Fruit fly (Drosophila melanogaster): Measurements from ENCODE around the gene Psn.

The Psn gene

dm6 chr3L:20467433-20467832 is 35.2 kb downstream of the Psn start:
- no peak for TF ChIP-seq noc (tag; optimal IDR thresholded peaks at IDR 0.05)

- TF ChIP-seq noc (tag; optimal IDR thresholded peaks at IDR 0.05): no peak
Observed at dm6 chr3L:20470991-20471498, 38.8 kb downstream of the Psn start.

- peak; percentile 75 for TF ChIP-seq noc (tag; optimal IDR thresholded peaks at IDR 0.05)
Observed at dm6 chr3L:20471499-20472313, 39.4 kb downstream of the Psn start.

- TF ChIP-seq noc (tag; optimal IDR thresholded peaks at IDR 0.05): no peak
Observed at dm6 chr3L:20472607-20473006, 40.3 kb downstream of the Psn start.

- peak; percentile 61 for TF ChIP-seq noc (tag; optimal IDR thresholded peaks at IDR 0.05)
Observed at dm6 chr3L:20473021-20473799, 40.9 kb downstream of the Psn start, which contains the start of the genes CG32428 and CG5969. Gene CG32428 (minus strand): TSS chr3L:20473723. Gene CG5969 (plus strand): TSS chr3L:20473783.

dm6 chr3L:20474197-20474788 is 42.0 kb downstream of the Psn start, which contains the start of gene isoQC:
Gene isoQC (plus strand): TSS chr3L:20474466.
- TF ChIP-seq noc (tag; optimal IDR thresholded peaks at IDR 0.05): no peak

- TF ChIP-seq noc (tag; optimal IDR thresholded peaks at IDR 0.05): peak; percentile 88
Observed at dm6 chr3L:20474789-20475208, 42.5 kb downstream of the Psn start.

Measured in whole organism, larva.